Worm (Caenorhabditis elegans) whole organism, young adult: ENCODE results near the gene sfxn-1.3.
"Not testable (repeated sequence)": the region's sequence is repeated elsewhere in the genome, so short reads cannot be mapped to it uniquely, and the experiment has no call there.

Source experiments
- B0035.1 ChIP-seq: sonication (generic microtip); optimal IDR thresholded peaks from 2 replicates; lab custom pipeline; 2016; ENCODE audit warnings: missing genetic modification characterization, mild to moderate bottlenecking, missing compliant biosample characterization, missing genotype, missing genetic modification reagents
- B0261.1 ChIP-seq: sonication (generic microtip); optimal IDR thresholded peaks from 2 replicates; lab custom pipeline; 2016; ENCODE audit warnings: mild to moderate bottlenecking, missing genetic modification characterization, moderate library complexity, missing compliant biosample characterization
- B0336.3 ChIP-seq: fragments of 200-800 bp; sonication (Bioruptor generic); IDR thresholded peaks from 2 replicates; pipeline ENCODE4 v1.3.6; 2022; ENCODE audit warnings: missing genetic modification characterization, missing compliant biosample characterization
- C17E4.6 ChIP-seq: fragments of 200-800 bp; sonication (Bioruptor generic); IDR thresholded peaks from 2 replicates; pipeline ENCODE4 v1.3.6; 2022; ENCODE audit warnings: missing genetic modification reagents, missing genetic modification characterization, missing compliant biosample characterization
- F10E7.11 ChIP-seq: sonication (generic microtip); optimal IDR thresholded peaks from 2 replicates; lab custom pipeline; 2017; ENCODE audit warnings: mild to moderate bottlenecking, missing genetic modification characterization, moderate library complexity, missing compliant biosample characterization
- F39B2.1 ChIP-seq: fragments of 200-800 bp; sonication (Bioruptor generic); IDR thresholded peaks from 2 replicates; pipeline ENCODE4 v1.3.6; 2022; ENCODE audit warnings: missing genetic modification reagents, missing genetic modification characterization, missing compliant biosample characterization
- F55B11.4 ChIP-seq: sonication (generic microtip); optimal IDR thresholded peaks from 2 replicates; lab custom pipeline; 2016; ENCODE audit warnings: missing compliant biosample characterization, missing genetic modification characterization, borderline replicate concordance; ENCODE audit not compliant: insufficient read depth
- T07F8.4 ChIP-seq: sonication (generic microtip); optimal IDR thresholded peaks from 2 replicates; lab custom pipeline; 2016; ENCODE audit warnings: mild to moderate bottlenecking, missing genetic modification characterization, moderate library complexity, missing compliant biosample characterization
- Y79H2A.3 ChIP-seq: fragments of 200-800 bp; sonication (Bioruptor generic); conservative IDR thresholded peaks from 2 replicates; pipeline ENCODE4 v1.3.6; 2022; ENCODE audit warnings: missing genetic modification reagents, missing genetic modification characterization, missing compliant biosample characterization
- ZK185.1 ChIP-seq: sonication (generic microtip); optimal IDR thresholded peaks from 2 replicates; lab custom pipeline; 2016; ENCODE audit warnings: mild to moderate bottlenecking, missing genetic modification characterization, missing compliant biosample characterization; ENCODE audit not compliant: poor library complexity, severe bottlenecking
- akir-1 ChIP-seq: fragments of 200-800 bp; sonication (Bioruptor generic); optimal IDR thresholded peaks from 2 replicates; lab custom pipeline; 2018; ENCODE audit warnings: mild to moderate bottlenecking, missing genetic modification characterization, moderate library complexity, missing compliant biosample characterization
- athp-1 ChIP-seq: sonication (generic microtip); optimal IDR thresholded peaks from 2 replicates; lab custom pipeline; 2017; ENCODE audit warnings: mild to moderate bottlenecking, missing genetic modification characterization, missing compliant biosample characterization
- attf-5 ChIP-seq: fragments of 200-800 bp; sonication (Bioruptor generic); optimal IDR thresholded peaks from 2 replicates; lab custom pipeline; 2018; ENCODE audit warnings: mild to moderate bottlenecking, missing genetic modification characterization, missing compliant biosample characterization
- bed-1 ChIP-seq: fragments of 200-800 bp; sonication (Bioruptor generic); IDR thresholded peaks from 2 replicates; pipeline ENCODE4 v1.3.6; 2022; ENCODE audit warnings: missing genetic modification reagents, missing genetic modification characterization, missing compliant biosample characterization
- ceh-100 ChIP-seq: fragments of 200-800 bp; sonication (Bioruptor generic); IDR thresholded peaks from 2 replicates; pipeline ENCODE4 v1.3.6; 2022; ENCODE audit warnings: missing genetic modification reagents, missing genetic modification characterization, missing compliant biosample characterization
- ceh-79 ChIP-seq: sonication (generic microtip); optimal IDR thresholded peaks from 2 replicates; lab custom pipeline; 2017; ENCODE audit warnings: mild to moderate bottlenecking, missing genetic modification characterization, missing compliant biosample characterization
- die-1 ChIP-seq: sonication (generic microtip); optimal IDR thresholded peaks from 2 replicates; lab custom pipeline; 2016; ENCODE audit warnings: missing genotype, mild to moderate bottlenecking, missing genetic modification characterization, missing compliant biosample characterization
- efl-1 ChIP-seq: fragments of 150-350 bp; optimal IDR thresholded peaks from 2 replicates; lab custom pipeline; 2014; ENCODE audit warnings: missing biosample characterization, missing genetic modification reagents, missing genetic modification characterization
- egl-18 ChIP-seq: fragments of 200-800 bp; sonication (Bioruptor generic); IDR thresholded peaks from 2 replicates; pipeline ENCODE4 v1.3.6; 2022; ENCODE audit warnings: missing genetic modification reagents, missing genetic modification characterization, missing compliant biosample characterization
- ets-4 ChIP-seq: fragments of 200-800 bp; sonication (Bioruptor generic); optimal IDR thresholded peaks from 2 replicates; lab custom pipeline; 2018; ENCODE audit warnings: mild to moderate bottlenecking, missing genetic modification characterization, missing compliant biosample characterization
- him-1 ChIP-seq: sonication (generic microtip); optimal IDR thresholded peaks from 2 replicates; lab custom pipeline; 2016; ENCODE audit warnings: missing genotype, missing genetic modification reagents, missing genetic modification characterization, missing compliant biosample characterization
- let-526 ChIP-seq: fragments of 200-800 bp; sonication (Bioruptor generic); IDR thresholded peaks from 2 replicates; pipeline ENCODE4 v1.3.6; 2022; ENCODE audit warnings: missing genetic modification reagents, missing genetic modification characterization, missing compliant biosample characterization
- let-607 ChIP-seq, 2 experiments: fragments of 200-800 bp in 1 of 2; sonication (Bioruptor generic) in 1 of 2; sonication (generic microtip) in 1 of 2; optimal IDR thresholded peaks; 2 replicates each; lab custom pipeline; 2016 to 2018; ENCODE audit warnings: mild to moderate bottlenecking in 2 of 2, missing compliant biosample characterization in 2 of 2, missing genetic modification characterization in 2 of 2, moderate library complexity in 2 of 2, missing genotype in 1 of 2
- lin-26 ChIP-seq: fragments of 200-800 bp; sonication (Bioruptor generic); IDR thresholded peaks from 2 replicates; pipeline ENCODE4 v1.3.6; 2022; ENCODE audit warnings: missing genetic modification reagents, missing genetic modification characterization, missing compliant biosample characterization
- lin-40 ChIP-seq: sonication (generic microtip); optimal IDR thresholded peaks from 2 replicates; lab custom pipeline; 2016; ENCODE audit warnings: missing genetic modification characterization, mild to moderate bottlenecking, missing compliant biosample characterization, missing genotype, missing genetic modification reagents
- lsl-1 ChIP-seq: fragments of 200-800 bp; sonication (Bioruptor generic); optimal IDR thresholded peaks from 2 replicates; lab custom pipeline; 2018; ENCODE audit warnings: mild to moderate bottlenecking, missing genetic modification characterization, moderate library complexity, missing compliant biosample characterization
- madf-10 ChIP-seq: sonication (generic microtip); optimal IDR thresholded peaks from 2 replicates; lab custom pipeline; 2016; ENCODE audit warnings: mild to moderate bottlenecking, missing genetic modification characterization, missing compliant biosample characterization
- madf-8 ChIP-seq: fragments of 200-800 bp; sonication (Bioruptor generic); conservative IDR thresholded peaks from 2 replicates; pipeline ENCODE4 v1.3.6; 2022; ENCODE audit warnings: missing genetic modification reagents, missing genetic modification characterization, missing compliant biosample characterization
- mxl-1 ChIP-seq: sonication (generic microtip); optimal IDR thresholded peaks from 2 replicates; lab custom pipeline; 2016; ENCODE audit warnings: missing genetic modification characterization, missing compliant biosample characterization
- nhr-120 ChIP-seq: fragments of 200-800 bp; sonication (Bioruptor generic); IDR thresholded peaks from 2 replicates; pipeline ENCODE4 v1.3.6; 2022; ENCODE audit warnings: missing genetic modification characterization, missing compliant biosample characterization
- pbrm-1 ChIP-seq: fragments of 200-800 bp; sonication (Bioruptor generic); IDR thresholded peaks from 2 replicates; pipeline ENCODE4 v1.3.6; 2022; ENCODE audit warnings: missing genetic modification reagents, missing genetic modification characterization, missing compliant biosample characterization
- rcor-1 ChIP-seq: fragments of 200-800 bp; sonication (Bioruptor generic); IDR thresholded peaks from 2 replicates; pipeline ENCODE4 v1.3.6; 2022; ENCODE audit warnings: missing genetic modification reagents, missing genetic modification characterization, missing compliant biosample characterization
- rpc-1 ChIP-seq, 2 experiments: fragments of 150-350 bp in 1 of 2; sonication (generic microtip) in 1 of 2; optimal IDR thresholded peaks; 2 replicates each; lab custom pipeline; 2014 to 2018; ENCODE audit warnings: missing biosample characterization in 1 of 2, missing genetic modification characterization in 1 of 2, missing genetic modification reagents in 1 of 2, missing genotype in 1 of 2
- sdz-38 ChIP-seq: sonication (generic microtip); optimal IDR thresholded peaks from 2 replicates; lab custom pipeline; 2016; ENCODE audit warnings: missing genotype, missing genetic modification characterization, missing compliant biosample characterization
- snpc-3.4 ChIP-seq: sonication (generic microtip); optimal IDR thresholded peaks from 2 replicates; lab custom pipeline; 2017; ENCODE audit warnings: missing genetic modification characterization, mild to moderate bottlenecking, missing compliant biosample characterization, antibody characterized with exemption, moderate library complexity, missing genotype, missing genetic modification reagents
- tbp1 ChIP-seq: fragments of 200-800 bp; sonication (Bioruptor generic); optimal IDR thresholded peaks from 2 replicates; lab custom pipeline; 2018; ENCODE audit warnings: mild to moderate bottlenecking, missing genetic modification characterization, missing compliant biosample characterization
- unc-130 ChIP-seq: sonication (generic microtip); optimal IDR thresholded peaks from 2 replicates; lab custom pipeline; 2016; ENCODE audit warnings: missing genetic modification reagents, missing genetic modification characterization, missing compliant biosample characterization
- xnd-1 ChIP-seq: sonication (generic microtip); optimal IDR thresholded peaks from 2 replicates; lab custom pipeline; 2016; ENCODE audit warnings: missing genotype, missing genetic modification reagents, missing genetic modification characterization, missing compliant biosample characterization
- ztf-28 ChIP-seq: fragments of 200-800 bp; sonication (Bioruptor generic); IDR thresholded peaks from 2 replicates; pipeline ENCODE4 v1.3.6; 2022; ENCODE audit warnings: missing genetic modification reagents, missing genetic modification characterization, missing compliant biosample characterization
- ztf-3 ChIP-seq: fragments of 200-800 bp; sonication (Bioruptor generic); optimal IDR thresholded peaks from 2 replicates; lab custom pipeline; 2018; ENCODE audit warnings: mild to moderate bottlenecking, missing genetic modification characterization, missing compliant biosample characterization
- ztf-6 ChIP-seq: fragments of 200-800 bp; sonication (Bioruptor generic); IDR thresholded peaks from 2 replicates; pipeline ENCODE4 v1.3.6; 2022; ENCODE audit warnings: missing genetic modification reagents, missing genetic modification characterization, missing compliant biosample characterization

The sfxn-1.3 gene

ce11 chrV:15752941-15753340 is 26.3 kb downstream of the sfxn-1.3 start, which contains the start of gene str-5:
Gene str-5, plus strand, starts transcription at chrV:15753241.
- not testable (repeated sequence) for TF ChIP-seq lsl-1 (GFP tag; lab: Kevin White, UChicago); let-607 (tag; optimal IDR thresholded peaks at IDR 0.05; lab: Kevin White, UChicago); him-1 (tag; lab: Kevin White, UChicago)

DNA sequence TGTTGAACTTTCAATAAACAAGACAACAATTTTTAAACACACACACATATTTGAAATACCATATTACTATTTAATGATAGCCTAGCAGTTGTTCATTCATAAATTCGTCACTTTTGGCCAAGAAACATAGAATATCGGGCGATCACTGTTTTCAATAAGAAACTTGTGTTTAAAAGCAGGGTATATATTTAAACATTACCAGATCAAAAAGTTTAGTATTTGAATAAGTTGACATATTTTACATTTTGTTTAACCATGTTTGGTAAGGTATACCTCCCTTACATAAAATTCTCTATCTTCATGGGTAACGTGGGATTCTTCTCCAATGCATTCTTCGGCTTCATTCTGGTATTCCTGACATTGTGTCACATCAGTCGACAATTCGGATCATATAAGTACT is 28.1 kb downstream of the sfxn-1.3 start, which contains the start of gene str-8:
TSS of gene str-8 (plus strand) at position 301 of the 400 bp plus-strand sequence.
- TF ChIP-seq ZK185.1 (tag; lab: Kevin White, UChicago); rcor-1; akir-1 (GFP tag; lab: Kevin White, UChicago): not testable (repeated sequence)

DNA sequence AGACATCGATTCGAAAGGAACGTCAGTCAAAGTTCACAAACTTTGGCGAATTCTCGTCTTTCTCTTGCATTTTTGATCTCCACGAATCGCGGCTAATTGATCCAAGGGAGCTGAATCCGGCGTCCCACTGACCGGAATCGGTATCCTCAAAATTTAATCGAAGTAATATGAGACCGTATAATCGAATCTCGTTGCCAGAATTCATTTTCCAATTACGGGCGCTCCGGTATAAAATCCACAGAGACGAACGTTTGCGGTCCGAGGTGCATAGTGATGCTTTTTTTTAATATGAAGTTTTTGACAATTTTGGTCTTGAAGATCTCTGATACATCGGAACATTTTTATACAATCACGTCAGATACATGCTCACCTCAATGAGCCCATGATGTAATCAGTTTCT is 31.0 kb downstream of the sfxn-1.3 start:
- TF ChIP-seq efl-1 (no peak), sdz-38 (tag; lab: Kevin White, UChicago) (no peak), tbp1 (GFP tag; lab: Kevin White, UChicago) (no peak), rpc-1 (optimal IDR thresholded peaks at IDR 0.05; lab: Kevin White, UChicago) (no peak), rpc-1 (tag; optimal IDR thresholded peaks at IDR 0.05; lab: Kevin White, UChicago) (no peak), B0336.3 (GFP tag; lab: Robert Waterston, UW) (no peak), let-526 (GFP tag; lab: Robert Waterston, UW) (no peak), ztf-6 (no peak)

- no peak for TF ChIP-seq mxl-1 (tag; lab: Kevin White, UChicago)
- TF ChIP-seq nhr-120: no peak
- no peak for TF ChIP-seq B0261.1 (tag; lab: Kevin White, UChicago)
- no peak for TF ChIP-seq ceh-100 (GFP tag; lab: Robert Waterston, UW)
Measured at ce11 chrV:15758449-15758848, 31.8 kb downstream of the sfxn-1.3 start, which contains the start of gene str-9. Gene str-9, plus strand, starts transcription at chrV:15758749.

- TF ChIP-seq B0035.1 (tag; lab: Kevin White, UChicago): no peak
- TF ChIP-seq ceh-79 (tag; lab: Kevin White, UChicago): no peak
- TF ChIP-seq C17E4.6: no peak
- no peak for TF ChIP-seq die-1 (tag; lab: Kevin White, UChicago)
- no peak for TF ChIP-seq mxl-1 (tag; lab: Kevin White, UChicago)
- TF ChIP-seq snpc-3.4: peak; percentile 83
- no peak for TF ChIP-seq lin-26
- no peak for TF ChIP-seq Y79H2A.3
- TF ChIP-seq ztf-3 (GFP tag; lab: Kevin White, UChicago): no peak
- no peak for TF ChIP-seq bed-1 (GFP tag; lab: Robert Waterston, UW)
- TF ChIP-seq ztf-28 (GFP tag; lab: Robert Waterston, UW): no peak
- TF ChIP-seq ets-4 (GFP tag; lab: Kevin White, UChicago): no peak
- TF ChIP-seq madf-8: peak; percentile 62
- TF ChIP-seq T07F8.4 (tag; lab: Kevin White, UChicago): no peak
- peak; percentile 50 for TF ChIP-seq attf-5
- TF ChIP-seq unc-130: no peak
- TF ChIP-seq egl-18 (GFP tag; lab: Robert Waterston, UW): no peak
- TF ChIP-seq him-1 (tag; lab: Kevin White, UChicago): peak; percentile 65
- peak; percentile 92 for TF ChIP-seq pbrm-1
- no peak for TF ChIP-seq ztf-6
- peak; percentile 86 for TF ChIP-seq ceh-100 (GFP tag; lab: Robert Waterston, UW)
- peak; percentile 38 for TF ChIP-seq madf-10
- peak; percentile 93 for TF ChIP-seq lin-40
- TF ChIP-seq F55B11.4 (tag; lab: Kevin White, UChicago): no peak
- TF ChIP-seq F39B2.1 (GFP tag; lab: Robert Waterston, UW): 0 out of 2 replicates have a peak, but pooled peaks have one; percentile 45
- TF ChIP-seq xnd-1: peak; percentile 56
- no peak for TF ChIP-seq athp-1 (tag; lab: Kevin White, UChicago)
- no peak for TF ChIP-seq F10E7.11 (tag; lab: Kevin White, UChicago)
Measured at ce11 chrV:15766122-15766594, 39.5 kb downstream of the sfxn-1.3 start, which contains the start of the genes haf-3 and F57A10.2. Gene haf-3, minus strand, starts transcription at chrV:15766172. Gene F57A10.2, plus strand, starts transcription at chrV:15766575.
